Fruit fly (Drosophila melanogaster): ENCODE data around the gene Cad74A.

Cad74A gene

dm6 chr3L:17427013-17427412 is 47.7 kb upstream of the Cad74A start, which contains the start of gene Polr3G:
TSS of gene Polr3G (minus strand) at chr3L:17427130.
- TF ChIP-seq CG32264 (GFP tag; optimal IDR thresholded peaks at IDR 0.05) (no peak), OdsH (GFP tag; optimal IDR thresholded peaks at IDR 0.05) (no peak), Vsx2 (GFP tag; optimal IDR thresholded peaks at IDR 0.05; ENCODE audit: partially characterized antibody) (no peak), Hnf4 (GFP tag; optimal IDR thresholded peaks at IDR 0.05) (peak; percentile 27), br (GFP tag; optimal IDR thresholded peaks at IDR 0.05) (no peak), foxo (GFP tag; optimal IDR thresholded peaks at IDR 0.05) (peak in 1 of 2 experiments; percentile 26), Mio (GFP tag; optimal IDR thresholded peaks at IDR 0.05) (no peak), ey (GFP tag; optimal IDR thresholded peaks at IDR 0.05) (peak; percentile 8), h (GFP tag; optimal IDR thresholded peaks at IDR 0.05) (peak; percentile 22), Myc (optimal IDR thresholded peaks at IDR 0.05) (no peak), dsf (GFP tag; optimal IDR thresholded peaks at IDR 0.05; ENCODE audit: borderline replicate concordance) (no peak), tai (GFP tag; optimal IDR thresholded peaks at IDR 0.05) (no peak), woc (GFP tag; optimal IDR thresholded peaks at IDR 0.05) (peak; percentile 68), sv (GFP tag; optimal IDR thresholded peaks at IDR 0.05) (peak; percentile 41), Hr78 (GFP tag; optimal IDR thresholded peaks at IDR 0.05) (no peak), Hr83 (GFP tag; optimal IDR thresholded peaks at IDR 0.05; ENCODE audit: poor library complexity, severe bottlenecking) (no peak), brk (GFP tag; optimal IDR thresholded peaks at IDR 0.05) (peak; percentile 54)

DNA sequence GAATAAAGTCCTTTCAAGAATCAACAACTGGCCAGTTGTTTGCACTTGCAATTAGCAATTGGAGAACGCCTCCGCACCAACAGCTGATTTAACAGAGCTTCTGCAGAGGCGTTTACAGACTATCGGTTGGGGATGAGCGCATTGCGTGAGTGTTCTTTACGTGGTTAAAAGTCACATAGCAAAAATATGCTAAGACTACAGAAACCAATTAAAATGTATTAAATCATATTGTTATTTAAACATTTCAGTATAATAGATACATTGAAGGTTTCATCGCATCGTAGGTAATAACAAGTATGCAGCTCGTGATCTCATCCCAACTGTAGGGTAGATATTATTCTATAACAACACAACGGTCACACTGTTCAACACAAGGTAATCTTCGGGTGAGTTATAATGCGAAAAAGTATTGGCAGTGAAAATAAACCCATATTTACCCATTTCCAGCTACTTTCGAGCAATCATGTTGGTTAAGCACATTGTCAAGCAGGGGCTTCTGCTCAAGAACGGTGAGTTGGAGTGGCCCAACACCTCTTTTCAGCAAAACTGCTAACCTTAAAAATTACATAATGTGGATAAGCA is 45.9 kb upstream of the Cad74A start, which contains the start of the genes Sec3 and COX7B:
Gene Sec3, minus strand, starts transcription at position 86 of the 582 bp plus-strand sequence.
Gene COX7B, plus strand, starts transcription at position 346 of the 582 bp plus-strand sequence.
- TF ChIP-seq foxo (GFP tag; optimal IDR thresholded peaks at IDR 0.05) (peak in 1 of 2 experiments; percentile 83), brk (GFP tag; optimal IDR thresholded peaks at IDR 0.05) (peak; percentile 68), sage (GFP tag; optimal IDR thresholded peaks at IDR 0.05) (peak; percentile 63), br (GFP tag; optimal IDR thresholded peaks at IDR 0.05) (peak; percentile 69), h (GFP tag; optimal IDR thresholded peaks at IDR 0.05) (peak; percentile 86), dl (GFP tag; optimal IDR thresholded peaks at IDR 0.05; ENCODE audit: insufficient read depth in 1 of 2, partially characterized antibody in 2 of 2) (no peak), Mio (GFP tag; optimal IDR thresholded peaks at IDR 0.05) (no peak), Dif (GFP tag; optimal IDR thresholded peaks at IDR 0.05; ENCODE audit: partially characterized antibody) (no peak), Hr83 (GFP tag; optimal IDR thresholded peaks at IDR 0.05; ENCODE audit: poor library complexity, severe bottlenecking) (peak; percentile 58), usp (GFP tag; optimal IDR thresholded peaks at IDR 0.05) (no peak), Sp1 (GFP tag; optimal IDR thresholded peaks at IDR 0.05) (peak; percentile 67), lola (GFP tag; optimal IDR thresholded peaks at IDR 0.05) (no peak), Abd-B (GFP tag; optimal IDR thresholded peaks at IDR 0.05) (no peak), dsf (GFP tag; optimal IDR thresholded peaks at IDR 0.05; ENCODE audit: borderline replicate concordance) (peak; percentile 67), N (GFP tag; optimal IDR thresholded peaks at IDR 0.05) (no peak), rgr (GFP tag; optimal IDR thresholded peaks at IDR 0.05) (peak; percentile 77), fru (GFP tag; optimal IDR thresholded peaks at IDR 0.05) (peak; percentile 71), Hr78 (GFP tag; optimal IDR thresholded peaks at IDR 0.05) (no peak), Vsx2 (GFP tag; optimal IDR thresholded peaks at IDR 0.05; ENCODE audit: partially characterized antibody) (no peak), OdsH (GFP tag; optimal IDR thresholded peaks at IDR 0.05) (peak; percentile 40), psq (GFP tag; optimal IDR thresholded peaks at IDR 0.05) (peak; percentile 47), HLH106 (tag; optimal IDR thresholded peaks at IDR 0.05) (peak; percentile 80), CrebA (GFP tag; optimal IDR thresholded peaks at IDR 0.05; ENCODE audit: borderline replicate concordance) (no peak), Rel (GFP tag; optimal IDR thresholded peaks at IDR 0.05) (no peak), Rel (tag; optimal IDR thresholded peaks at IDR 0.05) (peak; percentile 37), CG9705 (GFP tag; optimal IDR thresholded peaks at IDR 0.05) (peak; percentile 70), ey (GFP tag; optimal IDR thresholded peaks at IDR 0.05) (peak; percentile 65), woc (GFP tag; optimal IDR thresholded peaks at IDR 0.05) (peak; percentile 85), tai (GFP tag; optimal IDR thresholded peaks at IDR 0.05) (no peak), pan (optimal IDR thresholded peaks at IDR 0.05) (no peak), dmrt93B (GFP tag; optimal IDR thresholded peaks at IDR 0.05) (peak; percentile 33), Dfd (GFP tag; optimal IDR thresholded peaks at IDR 0.05) (no peak), Hnf4 (GFP tag; optimal IDR thresholded peaks at IDR 0.05) (peak; percentile 78), sv (GFP tag; optimal IDR thresholded peaks at IDR 0.05) (peak; percentile 69), Jra (GFP tag; optimal IDR thresholded peaks at IDR 0.05) (peak; percentile 79), GATAd (GFP tag; optimal IDR thresholded peaks at IDR 0.05) (no peak), CG32264 (GFP tag; optimal IDR thresholded peaks at IDR 0.05) (peak; percentile 19), Myc (optimal IDR thresholded peaks at IDR 0.05) (no peak), jim (GFP tag; optimal IDR thresholded peaks at IDR 0.05) (no peak)
